Fruit fly (Drosophila melanogaster): ENCODE measurements around the gene gskt.
A peak's percentile ranks its signal among the peaks of the same experiment; 100 is the strongest.

gskt gene

dm6 chr3R:31325055-31325454 is 47.2 kb upstream of the gskt start (continued):
- TF ChIP-seq CG8388 (GFP tag; optimal IDR thresholded peaks at IDR 0.05) = peak; percentile 59
- TF ChIP-seq Rfx (GFP tag; IDR thresholded peaks at IDR 0.05) = peak; percentile 75; the same call in 1 of the 2 replicates
- TF ChIP-seq sob (GFP tag; IDR thresholded peaks at IDR 0.05) = peak; percentile 79
- TF ChIP-seq dmrt99B (tag; optimal IDR thresholded peaks at IDR 0.05) = peak; percentile 86
- peak; percentile 51 for TF ChIP-seq tio (GFP tag; optimal IDR thresholded peaks at IDR 0.05)
- TF ChIP-seq gro (GFP tag; optimal IDR thresholded peaks at IDR 0.05) = no peak
- peak; percentile 72 for TF ChIP-seq CG1233 (GFP tag; optimal IDR thresholded peaks at IDR 0.05)
- TF ChIP-seq slp2 (GFP tag; optimal IDR thresholded peaks at IDR 0.05) = no peak
- peak; percentile 75 for TF ChIP-seq Fer3 (tag; optimal IDR thresholded peaks at IDR 0.05)
- peak; percentile 27 for TF ChIP-seq CG31365 (tag; optimal IDR thresholded peaks at IDR 0.05)
- peak; percentile 77 for TF ChIP-seq esg (GFP tag; conservative IDR thresholded peaks at IDR 0.05)
- peak; percentile 32 for TF ChIP-seq Chrac-16 (GFP tag; optimal IDR thresholded peaks at IDR 0.05)
- TF ChIP-seq tup (GFP tag; optimal IDR thresholded peaks at IDR 0.05) = no peak
- TF ChIP-seq crc (GFP tag; optimal IDR thresholded peaks at IDR 0.05) = no peak
- no peak for TF ChIP-seq crp (GFP tag; optimal IDR thresholded peaks at IDR 0.05)
- TF ChIP-seq scrt (GFP tag; optimal IDR thresholded peaks at IDR 0.05) = peak; percentile 74
- TF ChIP-seq CG7372 (GFP tag; IDR thresholded peaks at IDR 0.05) = peak; percentile 38; the same call in 1 of the 2 replicates
- no peak for TF ChIP-seq CkIIα-i1 (GFP tag; IDR thresholded peaks at IDR 0.05)
- peak; percentile 62 for TF ChIP-seq Ssrp (tag; optimal IDR thresholded peaks at IDR 0.05)
- peak; percentile 68; the same call in 1 of the 3 replicates for TF ChIP-seq CG2889 (GFP tag; IDR thresholded peaks at IDR 0.05)
- no peak for TF ChIP-seq sc (optimal IDR thresholded peaks at IDR 0.05)
- TF ChIP-seq sc (GFP tag; optimal IDR thresholded peaks at IDR 0.05) = peak; percentile 51
- TF ChIP-seq Adf1 (GFP tag; IDR thresholded peaks at IDR 0.05) = no peak
- TF ChIP-seq shn (GFP tag; optimal IDR thresholded peaks at IDR 0.05) = no peak
- peak; percentile 32 for TF ChIP-seq CG5180 (GFP tag; optimal IDR thresholded peaks at IDR 0.05)
- no peak for TF ChIP-seq fru (optimal IDR thresholded peaks at IDR 0.05)
- no peak for TF ChIP-seq CG14965 (GFP tag; optimal IDR thresholded peaks at IDR 0.05; ENCODE audit: borderline replicate concordance)
- peak; percentile 44; the same call in 1 of the 3 replicates for TF ChIP-seq sr (GFP tag; IDR thresholded peaks at IDR 0.05)
- TF ChIP-seq Usf (GFP tag; optimal IDR thresholded peaks at IDR 0.05) = no peak
- TF ChIP-seq Gug (GFP tag; IDR thresholded peaks at IDR 0.05) = peak; percentile 82
- no peak for TF ChIP-seq amos (GFP tag; IDR thresholded peaks at IDR 0.05; ENCODE audit: partially characterized antibody)
- no peak for TF ChIP-seq bbx (GFP tag; IDR thresholded peaks at IDR 0.05; ENCODE audit: partially characterized antibody)
- TF ChIP-seq tx (GFP tag; optimal IDR thresholded peaks at IDR 0.05) = no peak
- 0 out of 3 replicates have a peak, but pooled peaks have one; percentile 24 for TF ChIP-seq C15 (GFP tag; IDR thresholded peaks at IDR 0.05)
- TF ChIP-seq vfl (GFP tag; optimal IDR thresholded peaks at IDR 0.05) = no peak
- peak; percentile 74 for TF ChIP-seq H15 (GFP tag; IDR thresholded peaks at IDR 0.05)
- TF ChIP-seq fd102C (GFP tag; optimal IDR thresholded peaks at IDR 0.05) = no peak
- TF ChIP-seq eyg (GFP tag; optimal IDR thresholded peaks at IDR 0.05) = no peak
- peak; percentile 35 to 81 for TF ChIP-seq bsh (GFP tag; optimal IDR thresholded peaks at IDR 0.05)
- peak; percentile 29 for TF ChIP-seq sug (tag; optimal IDR thresholded peaks at IDR 0.05)
- TF ChIP-seq Myb (GFP tag; optimal IDR thresholded peaks at IDR 0.05) = no peak
- no peak for TF ChIP-seq grn (GFP tag; optimal IDR thresholded peaks at IDR 0.05)
- peak; percentile 74 for TF ChIP-seq CG8924 (tag; optimal IDR thresholded peaks at IDR 0.05)
- no peak for TF ChIP-seq repo (GFP tag; optimal IDR thresholded peaks at IDR 0.05)
- no peak for TF ChIP-seq Kr (GFP tag; optimal IDR thresholded peaks at IDR 0.05)
- no peak for TF ChIP-seq hkb (optimal IDR thresholded peaks at IDR 0.05)
- TF ChIP-seq hkb (GFP tag; IDR thresholded peaks at IDR 0.05) = peak; percentile 86
- peak; percentile 30 for TF ChIP-seq gcm (GFP tag; optimal IDR thresholded peaks at IDR 0.05)
- no peak for TF ChIP-seq CG13894 (tag; optimal IDR thresholded peaks at IDR 0.05)
- TF ChIP-seq knrl (GFP tag; IDR thresholded peaks at IDR 0.05; ENCODE audit: partially characterized antibody) = no peak
- TF ChIP-seq CG32767 (GFP tag; IDR thresholded peaks at IDR 0.05) = peak; percentile 51; the same call in 1 of the 2 replicates
- TF ChIP-seq Lim3 (GFP tag; IDR thresholded peaks at IDR 0.05) = peak; percentile 53; the same call in 1 of the 2 replicates
